Fruit fly (Drosophila melanogaster): Measurements from ENCODE around the gene sqd.

The sqd gene

DNA sequence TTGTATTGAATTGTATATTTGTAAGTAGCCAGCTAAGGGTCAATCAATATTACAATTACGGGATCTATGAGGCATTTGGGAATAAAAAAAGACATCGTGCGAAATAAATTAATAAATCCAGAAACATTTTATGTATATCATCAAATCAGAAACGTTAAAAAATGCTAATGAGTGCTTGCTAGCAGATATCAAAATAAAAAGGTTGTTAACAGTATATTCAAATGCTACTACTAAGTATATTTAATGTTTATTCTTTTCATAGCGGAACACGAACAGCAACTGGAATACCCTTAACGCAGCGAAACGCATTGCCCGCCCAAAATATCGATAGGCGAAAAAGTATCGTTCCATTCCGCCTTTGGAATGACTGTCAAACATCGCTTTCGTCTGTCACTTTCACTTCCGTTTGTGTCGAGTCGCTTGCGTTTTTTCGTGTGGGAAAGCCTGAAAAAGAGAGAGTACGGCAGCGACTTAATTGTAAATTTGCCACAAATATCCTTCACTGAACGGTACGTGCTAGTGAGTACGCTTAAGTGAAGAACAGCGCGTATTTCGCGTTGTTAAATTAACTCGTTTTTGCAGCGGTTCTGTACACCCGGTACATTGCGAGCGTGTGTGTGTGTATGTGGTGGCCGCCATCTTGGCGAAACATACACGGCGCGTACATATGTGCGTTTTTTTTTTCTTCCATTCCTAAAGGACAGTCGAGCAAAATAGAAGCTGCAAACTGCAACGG lies 15.0 kb upstream of the sqd start, which contains the start of gene B52 (continued):
- TF ChIP-seq dysf (GFP tag; IDR thresholded peaks at IDR 0.05) (no peak; the same call in 1 of the 3 replicates), BtbVII (GFP tag; optimal IDR thresholded peaks at IDR 0.05) (peak; percentile 82), CG15696 (tag; optimal IDR thresholded peaks at IDR 0.05) (peak; percentile 10), fd3F (GFP tag; optimal IDR thresholded peaks at IDR 0.05) (peak; percentile 34), Abd-B (GFP tag; optimal IDR thresholded peaks at IDR 0.05) (peak; percentile 10), CG2116 (GFP tag; optimal IDR thresholded peaks at IDR 0.05) (peak; percentile 52), CG2875 (GFP tag; optimal IDR thresholded peaks at IDR 0.05) (peak; percentile 53), CG4282 (GFP tag; optimal IDR thresholded peaks at IDR 0.05) (peak; percentile 21), tin (GFP tag; optimal IDR thresholded peaks at IDR 0.05) (peak; percentile 8), luna (GFP tag; optimal IDR thresholded peaks at IDR 0.05) (peak; percentile 53), pfk (GFP tag; optimal IDR thresholded peaks at IDR 0.05) (peak; percentile 95), GATAe (GFP tag; conservative IDR thresholded peaks at IDR 0.05) (no peak), Gsc (GFP tag; IDR thresholded peaks at IDR 0.05) (no peak; the same call in 1 of the 2 replicates), HLH4C (GFP tag; IDR thresholded peaks at IDR 0.05; ENCODE audit: partially characterized antibody) (peak; percentile 52; the same call in 2 of the 3 replicates), row (GFP tag; IDR thresholded peaks at IDR 0.05) (peak; percentile 78), peb (GFP tag; IDR thresholded peaks at IDR 0.05) (no peak; the same call in 1 of the 2 replicates), Meics (GFP tag; optimal IDR thresholded peaks at IDR 0.05) (peak; percentile 79), CG10462 (GFP tag; optimal IDR thresholded peaks at IDR 0.05) (no peak), CG10267 (tag; optimal IDR thresholded peaks at IDR 0.05) (peak; percentile 37), tll (GFP tag; optimal IDR thresholded peaks at IDR 0.05) (peak in 1 of 2 experiments; percentile 45), mld (GFP tag; IDR thresholded peaks at IDR 0.05; ENCODE audit: partially characterized antibody) (0 out of 3 replicates have a peak, but pooled peaks have one; percentile 24), Dip3 (GFP tag; optimal IDR thresholded peaks at IDR 0.05) (peak; percentile 17), CG13424 (tag; optimal IDR thresholded peaks at IDR 0.05) (peak; percentile 17), HLH3B (GFP tag; IDR thresholded peaks at IDR 0.05) (peak; percentile 39), CG17328 (GFP tag; IDR thresholded peaks at IDR 0.05) (peak; percentile 55), CG1233 (GFP tag; optimal IDR thresholded peaks at IDR 0.05) (peak; percentile 63), mirr (GFP tag; optimal IDR thresholded peaks at IDR 0.05) (peak; percentile 88), zfh2 (GFP tag; optimal IDR thresholded peaks at IDR 0.05) (peak; percentile 53), Fer1 (GFP tag; optimal IDR thresholded peaks at IDR 0.05) (peak; percentile 85), trem (tag; optimal IDR thresholded peaks at IDR 0.05) (peak; percentile 54), ara (GFP tag; IDR thresholded peaks at IDR 0.05) (peak; percentile 46; the same call in 1 of the 2 replicates), H2.0 (GFP tag; IDR thresholded peaks at IDR 0.05) (no peak), CG2712 (tag; optimal IDR thresholded peaks at IDR 0.05) (peak; percentile 42), CG10431 (GFP tag; optimal IDR thresholded peaks at IDR 0.05) (peak; percentile 98), CG9817 (tag; optimal IDR thresholded peaks at IDR 0.05) (peak; percentile 35), CG2120 (GFP tag; optimal IDR thresholded peaks at IDR 0.05) (peak; percentile 12), tna (GFP tag; IDR thresholded peaks at IDR 0.05; ENCODE audit: partially characterized antibody) (no peak), CG2678 (tag; optimal IDR thresholded peaks at IDR 0.05) (no peak), CHES-1-like (GFP tag; optimal IDR thresholded peaks at IDR 0.05) (peak; percentile 49), B-H2 (GFP tag; optimal IDR thresholded peaks at IDR 0.05) (peak; percentile 61), jumu (GFP tag; optimal IDR thresholded peaks at IDR 0.05) (peak; percentile 29), so (GFP tag; IDR thresholded peaks at IDR 0.05) (peak; percentile 71; the same call in 1 of the 3 replicates), slou (GFP tag; optimal IDR thresholded peaks at IDR 0.05) (no peak), run (tag; optimal IDR thresholded peaks at IDR 0.05) (no peak), NC2β (GFP tag; optimal IDR thresholded peaks at IDR 0.05) (peak; percentile 85), CG7357 (GFP tag; IDR thresholded peaks at IDR 0.05) (peak; percentile 31; the same call in 1 of the 3 replicates), CG2202 (tag; optimal IDR thresholded peaks at IDR 0.05) (peak; percentile 39), CG2889 (GFP tag; IDR thresholded peaks at IDR 0.05) (0 out of 3 replicates have a peak, but pooled peaks have one; percentile 42)
